Fruit fly (Drosophila melanogaster): ENCODE measurements around the gene CG7910.
A peak's percentile ranks its signal among the peaks of the same experiment; 100 is the strongest.

CG7910 gene

DNA sequence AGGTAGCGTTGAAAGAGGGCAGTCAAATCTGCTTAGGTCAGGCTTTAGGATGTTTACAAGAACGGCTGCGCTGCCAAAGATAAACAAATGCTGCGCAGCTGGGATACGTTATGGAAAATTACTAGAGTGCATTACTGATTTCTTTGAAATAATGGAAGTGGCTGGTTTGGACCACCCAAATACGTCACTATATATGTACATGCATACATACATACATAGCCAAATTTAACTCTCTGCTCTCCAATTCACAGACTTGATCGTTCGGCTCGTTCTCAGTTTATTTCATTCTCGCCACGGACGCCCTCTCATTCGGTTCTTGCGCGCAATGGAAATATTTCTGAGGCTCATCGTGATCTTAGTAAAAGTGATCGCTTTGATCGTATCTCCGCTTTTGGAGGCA lies 6.8 kb downstream of the CG7910 start, which contains the start of gene CG7900:
TSS of gene CG7900 (plus strand) at position 301 of the 400 bp plus-strand sequence.
- TF ChIP-seq Eip78C (GFP tag) (peak; percentile 13), Sox102F (GFP tag; optimal IDR thresholded peaks at IDR 0.05) (peak; percentile 5)

DNA sequence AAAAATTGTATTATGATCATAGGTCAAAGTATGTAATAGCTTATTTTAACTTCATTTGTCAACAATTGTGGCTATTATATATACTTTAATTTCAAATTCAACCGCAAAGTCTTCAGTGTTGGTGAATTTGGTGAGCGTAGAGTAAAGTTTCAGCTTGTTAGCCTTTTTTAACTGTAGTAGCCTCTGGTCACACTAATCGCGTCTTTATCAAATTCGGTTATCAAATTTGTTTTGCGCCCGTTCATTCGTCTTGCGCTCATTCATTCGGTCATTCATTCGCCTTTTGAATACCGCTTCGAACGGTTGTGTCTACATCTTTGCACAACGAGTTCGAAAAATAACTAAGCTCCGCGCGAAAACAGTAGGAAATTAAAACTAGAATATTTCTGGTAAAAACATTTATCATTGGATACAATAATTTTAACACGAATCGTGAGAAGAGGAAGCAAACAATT lies 18.1 kb downstream of the CG7910 start, which contains the start of gene puc:
TSS of gene puc (plus strand) at position 245 of the 455 bp plus-strand sequence.
- TF ChIP-seq CG6276 (GFP tag; optimal IDR thresholded peaks at IDR 0.05) (no peak), Ets96B (tag; optimal IDR thresholded peaks at IDR 0.05) (no peak), CG8319 (GFP tag; optimal IDR thresholded peaks at IDR 0.05) (no peak), CG10669 (GFP tag; optimal IDR thresholded peaks at IDR 0.05) (no peak), CG10631 (GFP tag; optimal IDR thresholded peaks at IDR 0.05) (no peak), CG3032 (tag; optimal IDR thresholded peaks at IDR 0.05) (no peak), Eip78C (GFP tag) (peak; percentile 71), CG8632 (GFP tag; optimal IDR thresholded peaks at IDR 0.05) (peak; percentile 16), spab (GFP tag; optimal IDR thresholded peaks at IDR 0.05) (no peak), CG3919 (GFP tag; optimal IDR thresholded peaks at IDR 0.05) (peak; percentile 63), fd59A (GFP tag; optimal IDR thresholded peaks at IDR 0.05) (no peak), lz (GFP tag; optimal IDR thresholded peaks at IDR 0.05) (peak; percentile 2), Hr38 (GFP tag; optimal IDR thresholded peaks at IDR 0.05) (no peak), vri (GFP tag; optimal IDR thresholded peaks at IDR 0.05) (peak; percentile 83), esn (GFP tag; optimal IDR thresholded peaks at IDR 0.05) (peak; percentile 63), CG4318 (GFP tag; optimal IDR thresholded peaks at IDR 0.05) (no peak), Smox (GFP tag; optimal IDR thresholded peaks at IDR 0.05) (peak; percentile 31), CG16779 (tag; optimal IDR thresholded peaks at IDR 0.05) (peak; percentile 50), CG31627 (GFP tag; optimal IDR thresholded peaks at IDR 0.05) (peak; percentile 19), CG6808 (GFP tag; optimal IDR thresholded peaks at IDR 0.05) (no peak), Hr39 (GFP tag; optimal IDR thresholded peaks at IDR 0.05) (peak; percentile 3), CG6792 (GFP tag; optimal IDR thresholded peaks at IDR 0.05) (peak; percentile 9), Gug (GFP tag; IDR thresholded peaks at IDR 0.05) (no peak), Sox14 (GFP tag; optimal IDR thresholded peaks at IDR 0.05) (peak; percentile 31), CG34406 (GFP tag; optimal IDR thresholded peaks at IDR 0.05) (no peak), Sox15 (GFP tag; optimal IDR thresholded peaks at IDR 0.05) (no peak), CG11294 (GFP tag; IDR thresholded peaks at IDR 0.05) (no peak), eg (GFP tag; IDR thresholded peaks at IDR 0.05) (no peak), CG11762 (GFP tag; optimal IDR thresholded peaks at IDR 0.05; ENCODE audit: insufficient read depth) (no peak), Blimp-1 (GFP tag; optimal IDR thresholded peaks at IDR 0.05) (no peak), pdm3 (GFP tag; optimal IDR thresholded peaks at IDR 0.05) (peak; percentile 23), net (GFP tag; optimal IDR thresholded peaks at IDR 0.05) (peak; percentile 49), Met (GFP tag; optimal IDR thresholded peaks at IDR 0.05) (peak; percentile 30), CG15336 (GFP tag; IDR thresholded peaks at IDR 0.05) (no peak), Eip93F (GFP tag; optimal IDR thresholded peaks at IDR 0.05) (peak; percentile 36), OdsH (GFP tag; optimal IDR thresholded peaks at IDR 0.05) (no peak), CG8119 (GFP tag; IDR thresholded peaks at IDR 0.05) (no peak), Eip75B (GFP tag; optimal IDR thresholded peaks at IDR 0.05) (peak; percentile 14), cyc (GFP tag; optimal IDR thresholded peaks at IDR 0.05) (peak; percentile 9), CG11902 (GFP tag; optimal IDR thresholded peaks at IDR 0.05) (no peak), fkh (GFP tag; optimal IDR thresholded peaks at IDR 0.05) (peak; percentile 23), CG6854 (GFP tag; optimal IDR thresholded peaks at IDR 0.05) (peak; percentile 51), CG7368 (GFP tag; optimal IDR thresholded peaks at IDR 0.05) (peak; percentile 11), topi (GFP tag; optimal IDR thresholded peaks at IDR 0.05) (peak; percentile 46), acj6 (GFP tag; optimal IDR thresholded peaks at IDR 0.05) (no peak), achi (GFP tag; optimal IDR thresholded peaks at IDR 0.05) (peak; percentile 34), CG9139 (GFP tag; optimal IDR thresholded peaks at IDR 0.05) (no peak), fd85E (GFP tag; optimal IDR thresholded peaks at IDR 0.05) (peak; percentile 28), Sox102F (GFP tag; optimal IDR thresholded peaks at IDR 0.05) (peak; percentile 65), CG32006 (GFP tag; optimal IDR thresholded peaks at IDR 0.05) (no peak)
